Fruit fly (Drosophila melanogaster) Kc167 (cell line): ENCODE results near the gene mus81.

Source experiments
- Myc ChIP-seq: fragments of >200 bp; optimal IDR thresholded peaks from 2 replicates; lab custom pipeline; 2017; ENCODE audit warnings: missing external identifiers
- Sin3A ChIP-seq: fragments of >200 bp; optimal IDR thresholded peaks from 2 replicates; lab custom pipeline; 2018; ENCODE audit warnings: missing external identifiers
- h ChIP-seq: fragments of >200 bp; optimal IDR thresholded peaks from 3 replicates; lab custom pipeline; 2018; ENCODE audit warnings: missing external identifiers
- psq ChIP-seq: fragments of >200 bp; optimal IDR thresholded peaks from 2 replicates; lab custom pipeline; 2017; ENCODE audit warnings: missing external identifiers
- ttk ChIP-seq: sonication (Bioruptor generic); optimal IDR thresholded peaks from 2 replicates; lab custom pipeline; 2017; ENCODE audit warnings: missing external identifiers

- no peak for TF ChIP-seq Myc (lab: Kevin White, UChicago)
- TF ChIP-seq psq (lab: Kevin White, UChicago): no peak
- no peak for TF ChIP-seq Sin3A
- no peak for TF ChIP-seq ttk (lab: Kevin White, UChicago)
- TF ChIP-seq h (lab: Kevin White, UChicago): no peak
Measured at dm6 chrX:947450-948284, 6.8 kb downstream of the mus81 start, which contains the start of gene CG3699.
